Fruit fly (Drosophila melanogaster) S2 (cell line): Measurements from ENCODE around the gene Ubqn.

Experiments
- CG8478 ChIP-seq: fragments of >200 bp; optimal IDR thresholded peaks from 2 replicates; lab custom pipeline; 2018
- CTCF ChIP-seq, 2 experiments: fragments of >200 bp; optimal IDR thresholded peaks; 2 replicates each; lab custom pipeline; 2018

DNA sequence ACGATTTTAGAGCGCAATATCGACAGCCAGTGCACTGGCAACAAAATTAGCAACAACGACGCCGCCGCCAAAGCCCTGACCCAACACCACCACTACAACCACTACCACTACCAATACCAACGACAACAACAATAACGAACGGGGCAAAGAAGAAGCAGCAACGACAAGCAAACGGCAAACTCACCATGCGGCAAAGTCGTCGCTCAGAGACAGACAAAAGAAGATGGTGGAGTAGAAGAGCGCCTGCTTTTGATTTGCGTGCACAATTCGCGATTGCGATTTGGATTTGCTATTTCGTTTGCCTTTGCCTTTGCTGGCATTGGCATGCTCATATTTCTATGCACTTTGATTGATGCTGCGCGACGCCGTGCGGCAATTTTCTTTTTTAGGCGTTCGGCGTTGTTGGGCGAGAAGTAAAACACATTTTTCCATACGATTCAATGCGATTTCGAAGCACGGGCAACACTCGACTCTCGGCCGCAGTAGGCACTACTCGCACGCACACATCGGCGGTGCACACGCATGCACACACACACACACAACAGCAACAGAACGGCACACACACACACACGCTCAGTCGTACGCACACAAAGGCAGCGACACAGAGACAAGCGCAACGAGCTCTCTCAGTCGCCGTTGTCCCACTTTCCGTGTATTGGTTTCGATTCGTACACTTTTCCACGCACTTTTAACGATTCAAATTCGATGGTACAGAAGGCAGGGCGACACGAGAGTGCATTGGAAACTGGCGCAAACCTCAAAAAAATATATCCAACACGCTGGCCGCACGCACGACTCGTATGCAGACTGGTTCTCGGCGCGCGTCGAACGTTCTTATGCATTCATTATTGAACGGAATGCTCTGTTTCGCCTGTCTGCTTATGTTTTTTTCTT lies 45.9 kb upstream of the Ubqn start:
- peak; percentile 53 for TF ChIP-seq CG8478 (lab: Kevin White, UChicago)
- TF ChIP-seq CTCF (optimal IDR thresholded peaks at IDR 0.05; lab: Kevin White, UChicago): no peak
